Worm (Caenorhabditis elegans) whole organism, late embryonic: ENCODE measurements around the gene str-230.

ENCODE experiments used
- C08G9.2 ChIP-seq: sonication (generic microtip); optimal IDR thresholded peaks from 2 replicates; lab custom pipeline; 2016; ENCODE audit warnings: mild to moderate bottlenecking, missing genetic modification characterization, moderate library complexity, missing compliant biosample characterization
- K09A11.1 ChIP-seq: sonication (generic microtip); optimal IDR thresholded peaks from 2 replicates; lab custom pipeline; 2017; ENCODE audit warnings: antibody characterized with exemption, mild to moderate bottlenecking, missing genetic modification characterization, missing compliant biosample characterization; ENCODE audit not compliant: insufficient read depth
- ama-1 ChIP-seq: fragments of 150-350 bp; optimal IDR thresholded peaks from 2 replicates; lab custom pipeline; 2014
- ceh-24 ChIP-seq: sonication (generic microtip); optimal IDR thresholded peaks from 2 replicates; lab custom pipeline; 2016; ENCODE audit warnings: mild to moderate bottlenecking, missing genetic modification characterization, missing compliant biosample characterization
- ceh-9 ChIP-seq: sonication (generic microtip); optimal IDR thresholded peaks from 2 replicates; lab custom pipeline; 2016; ENCODE audit warnings: mild to moderate bottlenecking, missing genetic modification characterization, inconsistent platforms, missing compliant biosample characterization
- ets-4 ChIP-seq: sonication (generic microtip); optimal IDR thresholded peaks from 2 replicates; lab custom pipeline; 2016; ENCODE audit warnings: missing genetic modification characterization, missing compliant biosample characterization
- fkh-10 ChIP-seq: fragments of 150-350 bp; optimal IDR thresholded peaks from 2 replicates; lab custom pipeline; 2014; ENCODE audit warnings: missing biosample characterization, missing genetic modification reagents, missing genetic modification characterization
- nfya-1 ChIP-seq: sonication (generic microtip); optimal IDR thresholded peaks from 2 replicates; lab custom pipeline; 2017; ENCODE audit warnings: missing genetic modification characterization, mild to moderate bottlenecking, missing compliant biosample characterization, antibody characterized with exemption, moderate library complexity

DNA sequence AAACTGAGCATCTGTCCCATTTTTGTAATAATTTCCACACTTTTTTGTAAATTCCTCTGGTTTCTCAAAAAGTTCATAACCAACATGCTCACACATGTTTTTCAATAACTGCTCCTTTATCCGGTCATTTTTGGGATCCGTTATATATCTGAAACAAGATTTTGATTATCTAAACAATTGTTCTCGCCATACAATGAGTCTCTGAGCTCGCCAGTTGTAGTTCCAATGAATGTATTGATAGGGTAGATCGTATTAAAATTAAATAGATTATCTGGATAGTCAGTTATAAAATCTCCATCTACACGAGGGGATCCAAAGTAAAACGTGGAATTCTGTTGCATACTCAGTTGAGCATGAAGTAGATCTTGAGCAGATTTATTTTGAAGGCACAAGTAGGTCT lies 34.1 kb downstream of the str-230 start:
- no peak for TF ChIP-seq C08G9.2 (tag; lab: Kevin White, UChicago)
- no peak for TF ChIP-seq ceh-24 (tag; lab: Kevin White, UChicago)
- TF ChIP-seq fkh-10 (GFP tag; lab: Kevin White, UChicago), result no peak
- no peak for TF ChIP-seq ets-4 (tag; lab: Kevin White, UChicago)
- TF ChIP-seq ama-1 (lab: Kevin White, UChicago), result no peak
- no peak for TF ChIP-seq K09A11.1 (tag; lab: Kevin White, UChicago)
- no peak for TF ChIP-seq ceh-9 (tag; lab: Kevin White, UChicago)
- TF ChIP-seq nfya-1, result no peak
